Worm (Caenorhabditis elegans): Measurements from ENCODE around the gene B0545.4.

The B0545.4 gene

DNA sequence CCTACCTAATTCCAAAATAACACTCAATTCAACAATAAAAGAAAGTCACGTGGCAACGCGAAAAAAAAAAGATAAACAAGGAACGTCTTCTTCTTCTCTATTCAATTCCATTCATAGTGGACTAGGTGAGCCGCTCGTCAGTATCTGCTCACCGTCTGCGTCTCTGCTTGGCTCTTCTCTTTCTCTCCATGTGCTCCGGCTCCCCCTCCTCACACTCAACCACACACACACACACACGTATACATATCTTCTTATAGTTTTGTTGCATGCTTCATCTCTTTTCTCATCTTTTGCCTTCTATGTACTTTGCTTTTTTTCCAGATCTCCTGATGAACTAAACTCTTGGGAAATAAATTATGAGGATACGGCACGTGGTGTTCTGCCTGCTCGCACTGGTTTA is 22.9 kb upstream of the B0545.4 start, which contains the start of gene daf-1:
Gene daf-1 (plus strand): TSS at position 322 of the 400 bp plus-strand sequence.
- TF ChIP-seq lsy-2 (tag; optimal IDR thresholded peaks at IDR 0.05) = no peak
- TF ChIP-seq nhr-2 (tag; optimal IDR thresholded peaks at IDR 0.05) = no peak
- TF ChIP-seq sptf-1 (tag; optimal IDR thresholded peaks at IDR 0.05) = peak; percentile 53

DNA sequence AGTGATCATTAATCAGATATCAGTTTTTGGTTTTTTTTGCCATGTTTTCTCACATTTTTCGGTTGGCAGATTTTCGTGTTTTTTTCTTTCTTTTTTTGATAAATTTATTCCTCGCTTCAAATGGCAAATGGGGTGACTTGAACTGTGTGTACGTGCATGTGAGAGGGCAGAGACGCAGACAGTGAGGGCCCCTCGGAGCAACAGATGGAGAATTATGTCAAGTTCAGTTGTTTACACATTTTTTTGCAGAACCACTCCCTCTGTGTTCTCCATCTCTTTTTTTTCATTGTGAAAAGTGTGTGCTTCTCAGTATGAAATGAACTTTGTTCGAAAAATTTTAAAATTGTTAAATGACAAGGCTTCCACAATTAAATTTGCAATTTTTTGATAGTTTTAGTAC is 20.9 kb upstream of the B0545.4 start:
- TF ChIP-seq mls-2 (tag; optimal IDR thresholded peaks at IDR 0.05) = no peak
- peak; percentile 54 for TF ChIP-seq lin-32 (GFP tag; optimal IDR thresholded peaks at IDR 0.05)
- TF ChIP-seq cnd-1 (tag; optimal IDR thresholded peaks at IDR 0.05) = peak; percentile 38

DNA sequence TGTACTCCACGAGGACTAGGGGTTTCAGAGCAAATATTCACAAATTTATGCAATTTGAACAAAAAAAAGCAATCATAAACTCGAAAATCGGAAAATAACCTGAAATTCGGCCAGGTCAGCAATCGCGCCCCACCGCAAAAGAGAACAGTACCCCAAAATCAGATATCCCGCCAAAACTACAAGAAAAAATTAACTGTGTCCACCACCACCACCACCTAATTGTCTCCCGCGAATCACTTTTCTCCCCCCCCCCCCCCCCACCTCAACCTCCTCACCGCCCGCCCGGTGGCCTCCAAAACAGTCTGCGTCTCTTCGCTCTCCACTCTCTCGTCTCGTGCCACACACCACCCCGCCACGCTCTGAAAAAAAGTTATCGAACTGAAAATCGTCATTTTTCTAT is 19.3 kb upstream of the B0545.4 start:
- TF ChIP-seq sem-2 (GFP tag; optimal IDR thresholded peaks at IDR 0.05) (peak; percentile 2), ces-1 (GFP tag; optimal IDR thresholded peaks at IDR 0.05) (no peak), pha-4 (tag; optimal IDR thresholded peaks at IDR 0.05) (no peak), hlh-1 (tag; optimal IDR thresholded peaks at IDR 0.05) (no peak), drap-1 (GFP tag; optimal IDR thresholded peaks at IDR 0.05) (peak; percentile 28), nhr-237 (tag; optimal IDR thresholded peaks at IDR 0.05) (no peak), nhr-76 (tag; optimal IDR thresholded peaks at IDR 0.05) (no peak), ceh-83 (GFP tag; optimal IDR thresholded peaks at IDR 0.05) (peak; percentile 51), mls-2 (tag; optimal IDR thresholded peaks at IDR 0.05) (peak; percentile 60), ceh-43 (GFP tag; optimal IDR thresholded peaks at IDR 0.05) (peak; percentile 32), M03D4.4 (tag; optimal IDR thresholded peaks at IDR 0.05) (peak; percentile 50), sptf-1 (tag; optimal IDR thresholded peaks at IDR 0.05) (peak; percentile 70)

ce11 chrIV:125881-126781 is 16.9 kb upstream of the B0545.4 start, which contains the start of the genes grld-1 and cox-6C:
grld-1 (minus strand) TSS chrIV:125931.
cox-6C (plus strand) TSS chrIV:126731.
- TF ChIP-seq M03D4.4 (tag; optimal IDR thresholded peaks at IDR 0.05) (no peak), bed-3 (GFP tag; optimal IDR thresholded peaks at IDR 0.05) (no peak), nhr-2 (tag; optimal IDR thresholded peaks at IDR 0.05) (no peak), ceh-83 (GFP tag; optimal IDR thresholded peaks at IDR 0.05) (peak; percentile 25), unc-62 (GFP tag; optimal IDR thresholded peaks at IDR 0.05) (no peak), nhr-237 (tag; optimal IDR thresholded peaks at IDR 0.05) (peak; percentile 18), flh-1 (GFP tag; optimal IDR thresholded peaks at IDR 0.05) (no peak), unc-39 (tag; optimal IDR thresholded peaks at IDR 0.05) (no peak), unc-120 (tag; optimal IDR thresholded peaks at IDR 0.05; ENCODE audit: poor library complexity, severe bottlenecking) (peak; percentile 81), hlh-1 (tag; optimal IDR thresholded peaks at IDR 0.05) (no peak), ceh-43 (GFP tag; optimal IDR thresholded peaks at IDR 0.05) (peak; percentile 8), elt-3 (tag; optimal IDR thresholded peaks at IDR 0.05) (no peak), snpc-4 (tag; optimal IDR thresholded peaks at IDR 0.05) (no peak), sem-2 (GFP tag; optimal IDR thresholded peaks at IDR 0.05) (no peak), pha-4 (tag; optimal IDR thresholded peaks at IDR 0.05) (no peak), mep-1 (tag; optimal IDR thresholded peaks at IDR 0.05) (peak; percentile 84), nhr-28 (tag; optimal IDR thresholded peaks at IDR 0.05) (no peak), nhr-76 (tag; optimal IDR thresholded peaks at IDR 0.05) (no peak), nhr-12 (tag; optimal IDR thresholded peaks at IDR 0.05) (no peak), mls-2 (tag; optimal IDR thresholded peaks at IDR 0.05) (no peak), mab-5 (tag; optimal IDR thresholded peaks at IDR 0.05) (no peak), blmp-1 (tag; optimal IDR thresholded peaks at IDR 0.05) (no peak), ztf-11 (tag; optimal IDR thresholded peaks at IDR 0.05) (no peak), zip-8 (tag; optimal IDR thresholded peaks at IDR 0.05) (no peak), elt-1 (tag; optimal IDR thresholded peaks at IDR 0.05; ENCODE audit: borderline replicate concordance, insufficient read depth) (no peak), lsy-2 (tag; optimal IDR thresholded peaks at IDR 0.05) (peak; percentile 94), lin-32 (GFP tag; optimal IDR thresholded peaks at IDR 0.05) (no peak), ces-1 (GFP tag; optimal IDR thresholded peaks at IDR 0.05) (peak; percentile 49), ceh-39 (tag; optimal IDR thresholded peaks at IDR 0.05) (peak; percentile 19), tbx-8 (GFP tag; optimal IDR thresholded peaks at IDR 0.05) (no peak), sptf-1 (tag; optimal IDR thresholded peaks at IDR 0.05) (no peak), lin-13 (tag; optimal IDR thresholded peaks at IDR 0.05) (peak; percentile 66), cnd-1 (tag; optimal IDR thresholded peaks at IDR 0.05) (no peak), ham-2 (GFP tag; optimal IDR thresholded peaks at IDR 0.05) (no peak), drap-1 (GFP tag; optimal IDR thresholded peaks at IDR 0.05) (peak; percentile 34)

Measured in whole organism, mixed stage, embryonic.